Fruit fly (Drosophila melanogaster): ENCODE data around the gene Set8.

dm6 chr3R:14280324-14280723 lies 35.5 kb upstream of the Set8 start:
- TF ChIP-seq CG7045 (GFP tag; optimal IDR thresholded peaks at IDR 0.05) (no peak), CG33017 (tag; optimal IDR thresholded peaks at IDR 0.05) (no peak), Crg-1 (GFP tag; optimal IDR thresholded peaks at IDR 0.05) (no peak), Hr96 (GFP tag; optimal IDR thresholded peaks at IDR 0.05) (no peak), CG12768 (GFP tag; optimal IDR thresholded peaks at IDR 0.05) (no peak), Mnt (GFP tag; optimal IDR thresholded peaks at IDR 0.05) (no peak), CG11617 (GFP tag; optimal IDR thresholded peaks at IDR 0.05) (no peak), cic (GFP tag; optimal IDR thresholded peaks at IDR 0.05) (no peak), pad (GFP tag; optimal IDR thresholded peaks at IDR 0.05) (no peak), CG5204 (GFP tag; optimal IDR thresholded peaks at IDR 0.05) (no peak), cnc (optimal IDR thresholded peaks at IDR 0.05) (no peak), kay (GFP tag; ENCODE audit: borderline replicate concordance) (no peak)

Data from whole organism, adult.